Worm (Caenorhabditis elegans): ENCODE measurements around the gene F19B10.3.

Gene F19B10.3

ce11 chrII:3681365-3682083, 17.0 kb downstream of the F19B10.3 start, which contains the start of gene F19B10.10:
TSS of gene F19B10.10 (minus strand) at chrII:3681415.
- TF ChIP-seq ceh-83 (GFP tag; optimal IDR thresholded peaks at IDR 0.05) (no peak), zip-8 (tag; optimal IDR thresholded peaks at IDR 0.05) (peak; percentile 92)

ce11 chrII:3682770-3683234, 18.2 kb downstream of the F19B10.3 start, which contains the start of gene F19B10.1:
TSS of gene F19B10.1 (plus strand) at chrII:3683184.
- TF ChIP-seq ceh-43 (GFP tag; optimal IDR thresholded peaks at IDR 0.05) (no peak), lin-32 (GFP tag; optimal IDR thresholded peaks at IDR 0.05) (no peak), unc-62 (GFP tag; optimal IDR thresholded peaks at IDR 0.05) (peak; percentile 66), elt-3 (tag; optimal IDR thresholded peaks at IDR 0.05) (no peak), mep-1 (tag; optimal IDR thresholded peaks at IDR 0.05) (peak; percentile 26), lin-13 (tag; optimal IDR thresholded peaks at IDR 0.05) (peak; percentile 22), pha-4 (tag; optimal IDR thresholded peaks at IDR 0.05) (peak; percentile 10), hlh-1 (tag; optimal IDR thresholded peaks at IDR 0.05) (peak; percentile 82)

- TF ChIP-seq M03D4.4 (tag; optimal IDR thresholded peaks at IDR 0.05) (no peak), zip-8 (tag; optimal IDR thresholded peaks at IDR 0.05) (peak; percentile 77)
Measured at ce11 chrII:3684487-3685067, 20.0 kb downstream of the F19B10.3 start.

ce11 chrII:3688333-3688732, 23.8 kb downstream of the F19B10.3 start, which contains the start of gene ifas-1:
TSS of gene ifas-1 (minus strand) at chrII:3688719.
- TF ChIP-seq ham-2 (GFP tag; optimal IDR thresholded peaks at IDR 0.05), result no peak
- TF ChIP-seq mab-5 (tag; optimal IDR thresholded peaks at IDR 0.05), result no peak
- TF ChIP-seq snpc-4 (tag; optimal IDR thresholded peaks at IDR 0.05), result no peak
- no peak for TF ChIP-seq cnd-1 (tag; optimal IDR thresholded peaks at IDR 0.05)
- no peak for TF ChIP-seq ceh-43 (GFP tag; optimal IDR thresholded peaks at IDR 0.05)
- TF ChIP-seq ceh-39 (tag; optimal IDR thresholded peaks at IDR 0.05), result no peak
- no peak for TF ChIP-seq flh-1 (GFP tag; optimal IDR thresholded peaks at IDR 0.05)
- no peak for TF ChIP-seq ces-1 (GFP tag; optimal IDR thresholded peaks at IDR 0.05)
- no peak for TF ChIP-seq pha-4 (tag; optimal IDR thresholded peaks at IDR 0.05)
- no peak for TF ChIP-seq mls-2 (tag; optimal IDR thresholded peaks at IDR 0.05)
- no peak for TF ChIP-seq ztf-11 (tag; optimal IDR thresholded peaks at IDR 0.05)
- no peak for TF ChIP-seq nhr-76 (tag; optimal IDR thresholded peaks at IDR 0.05)
- no peak for TF ChIP-seq lsy-2 (tag; optimal IDR thresholded peaks at IDR 0.05)
- TF ChIP-seq unc-62 (GFP tag; optimal IDR thresholded peaks at IDR 0.05), result no peak
- TF ChIP-seq bed-3 (GFP tag; optimal IDR thresholded peaks at IDR 0.05), result no peak
- no peak for TF ChIP-seq sem-2 (GFP tag; optimal IDR thresholded peaks at IDR 0.05)

- TF ChIP-seq ces-1 (GFP tag; optimal IDR thresholded peaks at IDR 0.05) (no peak), nhr-12 (tag; optimal IDR thresholded peaks at IDR 0.05) (no peak), pha-4 (tag; optimal IDR thresholded peaks at IDR 0.05) (no peak)
Measured at ce11 chrII:3690646-3691045, 26.1 kb downstream of the F19B10.3 start, which contains the start of gene srx-101. TSS of gene srx-101 (minus strand) at chrII:3690746.

- no peak for TF ChIP-seq ham-2 (GFP tag; optimal IDR thresholded peaks at IDR 0.05)
- TF ChIP-seq sem-2 (GFP tag; optimal IDR thresholded peaks at IDR 0.05), result no peak
- no peak for TF ChIP-seq flh-1 (GFP tag; optimal IDR thresholded peaks at IDR 0.05)
- TF ChIP-seq lsy-2 (tag; optimal IDR thresholded peaks at IDR 0.05), result no peak
- TF ChIP-seq cnd-1 (tag; optimal IDR thresholded peaks at IDR 0.05), result no peak
- TF ChIP-seq sptf-1 (tag; optimal IDR thresholded peaks at IDR 0.05), result no peak
- no peak for TF ChIP-seq hlh-1 (tag; optimal IDR thresholded peaks at IDR 0.05)
- TF ChIP-seq mab-5 (tag; optimal IDR thresholded peaks at IDR 0.05), result no peak
- no peak for TF ChIP-seq elt-3 (tag; optimal IDR thresholded peaks at IDR 0.05)
- no peak for TF ChIP-seq tbx-8 (GFP tag; optimal IDR thresholded peaks at IDR 0.05)
Measured at ce11 chrII:3694664-3695063, 30.1 kb downstream of the F19B10.3 start, which contains the start of gene srx-102. TSS of gene srx-102 (minus strand) at chrII:3694764.
